Worm (Caenorhabditis elegans) whole organism, early embryonic: ENCODE results near the gene srh-244.
"Not testable (repeated sequence)": the region's sequence is repeated elsewhere in the genome, so short reads cannot be mapped to it uniquely, and the experiment has no call there.

Experiments used
- B0310.2 ChIP-seq: sonication (generic microtip); optimal IDR thresholded peaks from 2 replicates; lab custom pipeline; 2016; ENCODE audit warnings: mild to moderate bottlenecking, missing genetic modification characterization, missing compliant biosample characterization
- F13C5.2 ChIP-seq: sonication (generic microtip); optimal IDR thresholded peaks from 2 replicates; lab custom pipeline; 2017; ENCODE audit warnings: mild to moderate bottlenecking, missing genetic modification characterization, inconsistent platforms, missing compliant biosample characterization
- aly-1 ChIP-seq: sonication (generic microtip); optimal IDR thresholded peaks from 2 replicates; lab custom pipeline; 2016; ENCODE audit warnings: missing genetic modification characterization, missing compliant biosample characterization
- ama-1 ChIP-seq: fragments of 150-350 bp; optimal IDR thresholded peaks from 2 replicates; lab custom pipeline; 2014
- ceh-13 ChIP-seq: fragments of 200-800 bp; sonication (Bioruptor generic); optimal IDR thresholded peaks from 2 replicates; lab custom pipeline; 2018; ENCODE audit warnings: mild to moderate bottlenecking, missing genetic modification characterization, missing compliant biosample characterization
- ceh-36 ChIP-seq: sonication (generic microtip); optimal IDR thresholded peaks from 2 replicates; lab custom pipeline; 2016; ENCODE audit warnings: missing genetic modification characterization, inconsistent platforms, missing compliant biosample characterization
- ets-7 ChIP-seq: sonication (generic microtip); optimal IDR thresholded peaks from 2 replicates; lab custom pipeline; 2016; ENCODE audit warnings: missing genotype, missing genetic modification characterization, missing compliant biosample characterization
- flt-1 ChIP-seq: fragments of 200-800 bp; sonication (Bioruptor generic); IDR thresholded peaks from 2 replicates; pipeline ENCODE4 v1.3.6; 2022; ENCODE audit warnings: missing genetic modification characterization, missing compliant biosample characterization
- hmbx-1 ChIP-seq: sonication (generic microtip); optimal IDR thresholded peaks from 2 replicates; lab custom pipeline; 2016; ENCODE audit warnings: mild to moderate bottlenecking, missing genetic modification characterization, missing compliant biosample characterization
- hmg-4 ChIP-seq: fragments of 200-800 bp; sonication (Bioruptor generic); optimal IDR thresholded peaks from 2 replicates; lab custom pipeline; 2018; ENCODE audit warnings: mild to moderate bottlenecking, missing genetic modification characterization, missing compliant biosample characterization
- hnd-1 ChIP-seq: sonication (generic microtip); optimal IDR thresholded peaks from 2 replicates; lab custom pipeline; 2016; ENCODE audit warnings: missing genetic modification characterization, missing compliant biosample characterization
- pes-1 ChIP-seq: fragments of 200-800 bp; sonication (Bioruptor generic); IDR thresholded peaks from 2 replicates; pipeline ENCODE4 v1.3.6; 2022; ENCODE audit warnings: missing genetic modification reagents, missing genetic modification characterization, missing compliant biosample characterization
- scrt-1 ChIP-seq: fragments of 200-800 bp; sonication (Bioruptor generic); IDR thresholded peaks from 2 replicates; pipeline ENCODE4 v1.3.6; 2022; ENCODE audit warnings: missing genetic modification characterization, missing compliant biosample characterization
- sea-1 ChIP-seq: fragments of 200-800 bp; sonication (Bioruptor generic); conservative IDR thresholded peaks from 2 replicates; pipeline ENCODE4 v1.3.6; 2022; ENCODE audit warnings: missing genetic modification characterization, missing compliant biosample characterization
- tbx-11 ChIP-seq: fragments of 200-800 bp; sonication (Bioruptor generic); IDR thresholded peaks from 2 replicates; pipeline ENCODE4 v1.3.6; 2022; ENCODE audit warnings: missing genetic modification characterization, missing compliant biosample characterization
- tbx-37 ChIP-seq: fragments of 200-800 bp; sonication (Bioruptor generic); conservative IDR thresholded peaks from 2 replicates; pipeline ENCODE4 v1.3.6; 2022; ENCODE audit warnings: missing genetic modification reagents, missing genetic modification characterization, missing compliant biosample characterization
- tra-4 ChIP-seq: sonication (generic microtip); optimal IDR thresholded peaks from 2 replicates; lab custom pipeline; 2017; ENCODE audit warnings: missing genetic modification characterization, missing compliant biosample characterization

Gene srh-244

DNA sequence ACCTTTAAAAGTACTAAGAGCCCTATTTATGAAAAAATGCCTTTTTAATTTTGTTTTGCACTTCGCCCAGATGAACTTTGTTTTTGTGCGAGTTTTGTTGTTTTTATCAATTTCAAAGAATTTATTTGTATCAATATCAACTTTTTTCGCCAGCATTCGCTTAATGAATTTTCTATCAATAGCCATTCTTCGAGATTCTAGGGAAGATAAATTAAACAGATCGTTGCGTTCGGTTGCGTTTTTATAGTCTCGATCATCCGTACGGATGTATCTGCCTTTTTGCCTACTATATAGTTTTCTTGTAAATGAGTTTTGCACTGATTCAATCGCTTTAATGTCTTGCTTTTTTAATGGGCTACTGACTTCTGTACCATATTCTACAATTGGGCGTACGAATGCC, 1.9 kb downstream of the srh-244 start, which contains the start of gene nhr-147:
nhr-147 (plus strand) TSS at position 301 of the 400 bp plus-strand sequence.
- not testable (repeated sequence) for TF ChIP-seq flt-1 (GFP tag; lab: Robert Waterston, UW); hnd-1; ceh-36 (tag; lab: Kevin White, UChicago)

DNA sequence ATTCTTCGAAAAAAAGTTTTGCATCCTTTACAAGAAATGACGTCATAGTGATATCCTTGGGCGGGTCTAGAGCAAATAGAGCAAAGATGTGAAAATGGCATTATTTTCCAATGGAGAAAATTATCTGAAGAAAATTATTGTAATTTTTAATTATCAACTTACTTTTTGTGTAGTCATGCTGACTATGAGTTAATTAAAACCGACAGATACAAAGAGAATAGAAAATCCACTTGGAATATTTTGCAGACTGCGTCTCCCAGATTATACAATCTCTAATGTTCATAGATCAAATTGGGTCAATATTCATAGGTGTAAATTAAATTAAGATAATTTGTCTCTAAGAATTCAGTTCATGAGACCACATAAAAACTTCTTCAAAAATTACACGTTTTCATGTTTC, 5.9 kb downstream of the srh-244 start, which contains the start of gene nhr-149:
nhr-149 (minus strand) TSS at position 101 of the 400 bp plus-strand sequence.
- no peak for TF ChIP-seq hmbx-1 (tag; lab: Kevin White, UChicago)
- no peak for TF ChIP-seq flt-1 (GFP tag; lab: Robert Waterston, UW)
- TF ChIP-seq ama-1 (lab: Kevin White, UChicago) = no peak
- no peak for TF ChIP-seq sea-1
- TF ChIP-seq ceh-13 (GFP tag; lab: Kevin White, UChicago) = no peak
- TF ChIP-seq B0310.2 (tag; lab: Kevin White, UChicago) = no peak
- TF ChIP-seq scrt-1 (GFP tag; lab: Robert Waterston, UW) = no peak
- no peak for TF ChIP-seq ceh-36 (tag; lab: Kevin White, UChicago)
- no peak for TF ChIP-seq ets-7 (tag; lab: Kevin White, UChicago)

DNA sequence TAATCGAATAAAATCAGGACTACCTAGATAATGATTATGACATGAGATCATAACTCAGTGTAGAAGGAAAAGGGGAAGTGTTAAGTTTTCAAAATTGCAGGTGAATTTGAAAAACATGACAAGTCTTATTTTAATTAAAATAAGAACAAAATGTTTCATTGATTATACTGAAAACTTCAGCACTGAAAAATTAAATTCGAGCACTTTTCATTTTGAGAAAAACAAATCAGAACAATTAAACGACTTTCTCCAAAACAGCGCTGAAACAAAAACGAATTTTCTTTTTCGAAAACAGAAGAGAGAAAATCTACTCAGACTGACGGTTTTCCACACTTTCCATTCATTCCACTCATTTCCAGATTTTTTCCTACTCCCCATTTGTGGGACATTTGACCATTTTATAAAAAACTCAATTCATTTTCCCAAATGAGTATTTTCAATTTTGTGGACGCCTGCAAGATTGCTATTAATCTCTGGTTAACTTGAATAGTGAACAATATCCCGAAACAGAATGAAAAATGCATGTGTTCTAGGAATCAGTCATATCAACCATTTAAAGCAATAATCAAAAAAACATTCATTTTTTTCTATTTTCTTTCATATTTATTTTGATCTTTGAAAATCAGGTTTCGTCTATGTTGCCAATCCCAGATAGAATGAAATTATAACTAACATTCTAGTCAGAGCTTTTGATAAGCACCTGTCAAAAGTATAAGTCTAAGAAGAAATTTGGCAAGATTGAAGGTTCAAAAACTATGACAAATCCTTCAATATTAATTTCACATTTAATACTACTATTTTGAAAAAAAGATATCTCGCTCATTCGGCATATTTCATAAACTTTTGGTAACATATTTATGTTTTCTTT, 8.8 kb downstream of the srh-244 start, which contains the start of the genes srh-231 and srh-275:
srh-231 (minus strand) TSS at position 51 of the 868 bp plus-strand sequence.
srh-275 (plus strand) TSS at position 818 of the 868 bp plus-strand sequence.
- TF ChIP-seq tbx-37 (GFP tag; lab: Robert Waterston, UW) = no peak
- no peak for TF ChIP-seq pes-1 (GFP tag; lab: Robert Waterston, UW)
- TF ChIP-seq ceh-36 (tag; lab: Kevin White, UChicago) = no peak
- TF ChIP-seq flt-1 (GFP tag; lab: Robert Waterston, UW) = no peak
- no peak for TF ChIP-seq hmg-4 (GFP tag; lab: Kevin White, UChicago)
- no peak for TF ChIP-seq B0310.2 (tag; lab: Kevin White, UChicago)
- no peak for TF ChIP-seq ets-7 (tag; lab: Kevin White, UChicago)
- TF ChIP-seq aly-1 (tag; lab: Kevin White, UChicago) = no peak
- TF ChIP-seq tra-4 (tag; lab: Kevin White, UChicago) = no peak
- no peak for TF ChIP-seq ceh-13 (GFP tag; lab: Kevin White, UChicago)
- no peak for TF ChIP-seq scrt-1 (GFP tag; lab: Robert Waterston, UW)
- no peak for TF ChIP-seq tbx-11 (GFP tag; lab: Robert Waterston, UW)
- no peak for TF ChIP-seq hmbx-1 (tag; lab: Kevin White, UChicago)
- TF ChIP-seq hnd-1 = no peak

DNA sequence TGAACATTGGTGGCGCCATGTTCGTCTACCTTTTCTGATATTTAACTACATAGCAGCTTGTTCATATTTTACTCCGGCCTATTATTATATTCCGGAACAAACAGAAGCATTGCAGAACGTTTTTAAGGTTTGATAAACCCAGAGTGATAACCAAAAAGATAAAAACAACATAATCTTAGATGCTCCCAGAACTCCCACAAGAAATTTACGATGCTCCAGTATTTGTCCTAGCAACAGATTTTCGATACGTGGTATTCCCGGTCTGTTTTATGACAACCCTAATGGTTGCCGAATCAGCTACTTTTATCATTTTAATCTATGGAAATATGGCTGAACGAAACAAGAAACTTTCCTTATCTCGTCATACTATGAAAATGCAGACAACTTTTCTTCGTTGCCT, 10.0 kb downstream of the srh-244 start:
- TF ChIP-seq ceh-36 (tag; lab: Kevin White, UChicago) (no peak), sea-1 (no peak), ceh-13 (GFP tag; lab: Kevin White, UChicago) (no peak), hmbx-1 (tag; lab: Kevin White, UChicago) (no peak), ama-1 (lab: Kevin White, UChicago) (no peak), hmg-4 (GFP tag; lab: Kevin White, UChicago) (no peak), B0310.2 (tag; lab: Kevin White, UChicago) (no peak), tbx-11 (GFP tag; lab: Robert Waterston, UW) (no peak), pes-1 (GFP tag; lab: Robert Waterston, UW) (no peak), ets-7 (tag; lab: Kevin White, UChicago) (no peak), flt-1 (GFP tag; lab: Robert Waterston, UW) (no peak), aly-1 (tag; lab: Kevin White, UChicago) (no peak), hnd-1 (no peak), tbx-37 (GFP tag; lab: Robert Waterston, UW) (no peak)

DNA sequence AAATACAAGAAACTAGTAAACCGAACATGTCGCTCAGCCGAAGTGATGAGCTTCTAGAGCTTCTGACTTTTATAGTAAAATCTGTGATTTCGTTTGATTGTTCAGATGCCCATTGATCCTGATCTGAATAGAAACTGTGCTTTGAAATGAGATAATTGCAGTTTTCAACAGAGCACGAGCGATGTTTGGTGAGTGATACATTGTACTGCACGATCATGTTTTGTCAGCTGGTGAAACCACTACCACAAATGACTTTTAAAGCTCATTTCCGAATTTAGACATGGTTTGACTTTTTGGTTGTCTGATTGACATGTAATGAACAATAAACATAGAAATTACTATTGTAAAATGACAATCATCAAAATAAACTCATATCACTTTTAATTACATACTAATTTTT, 11.8 kb downstream of the srh-244 start, which contains the start of gene tag-293:
tag-293 (minus strand) TSS at position 101 of the 400 bp plus-strand sequence.
- TF ChIP-seq hnd-1 (no peak), aly-1 (tag; lab: Kevin White, UChicago) (no peak), F13C5.2 (no peak), scrt-1 (GFP tag; lab: Robert Waterston, UW) (no peak), ceh-36 (tag; lab: Kevin White, UChicago) (no peak), ama-1 (lab: Kevin White, UChicago) (no peak), hmbx-1 (tag; lab: Kevin White, UChicago) (no peak)

DNA sequence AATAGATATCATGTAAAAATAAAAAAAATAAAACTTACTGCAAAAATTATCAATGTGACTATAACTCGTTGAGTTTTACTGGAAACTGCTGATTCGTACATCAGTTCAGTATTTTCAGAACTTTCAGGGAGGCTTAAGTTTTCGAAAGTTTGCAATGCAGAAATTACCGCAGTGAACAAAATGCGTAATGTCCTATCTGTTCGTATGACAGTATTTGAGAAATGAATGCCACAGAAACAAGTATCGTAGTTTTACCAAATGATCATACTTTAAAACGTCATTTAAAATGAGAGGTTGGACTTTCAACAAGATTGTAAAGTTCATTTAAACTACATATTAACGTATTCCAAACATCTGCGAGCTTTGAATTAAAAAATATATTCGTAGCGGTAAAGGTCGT, 13.1 kb downstream of the srh-244 start, which contains the start of gene C03G6.21:
C03G6.21 (minus strand) TSS at position 101 of the 400 bp plus-strand sequence.
- TF ChIP-seq tbx-11 (GFP tag; lab: Robert Waterston, UW) = no peak
- no peak for TF ChIP-seq ets-7 (tag; lab: Kevin White, UChicago)
- no peak for TF ChIP-seq B0310.2 (tag; lab: Kevin White, UChicago)
- TF ChIP-seq hnd-1 = no peak
- no peak for TF ChIP-seq ceh-36 (tag; lab: Kevin White, UChicago)
- TF ChIP-seq F13C5.2 = no peak
- no peak for TF ChIP-seq tbx-37 (GFP tag; lab: Robert Waterston, UW)
- no peak for TF ChIP-seq scrt-1 (GFP tag; lab: Robert Waterston, UW)
- no peak for TF ChIP-seq flt-1 (GFP tag; lab: Robert Waterston, UW)
- TF ChIP-seq tra-4 (tag; lab: Kevin White, UChicago) = no peak
- no peak for TF ChIP-seq ama-1 (lab: Kevin White, UChicago)
- TF ChIP-seq hmg-4 (GFP tag; lab: Kevin White, UChicago) = no peak
- no peak for TF ChIP-seq aly-1 (tag; lab: Kevin White, UChicago)
- no peak for TF ChIP-seq hmbx-1 (tag; lab: Kevin White, UChicago)
- no peak for TF ChIP-seq sea-1

DNA sequence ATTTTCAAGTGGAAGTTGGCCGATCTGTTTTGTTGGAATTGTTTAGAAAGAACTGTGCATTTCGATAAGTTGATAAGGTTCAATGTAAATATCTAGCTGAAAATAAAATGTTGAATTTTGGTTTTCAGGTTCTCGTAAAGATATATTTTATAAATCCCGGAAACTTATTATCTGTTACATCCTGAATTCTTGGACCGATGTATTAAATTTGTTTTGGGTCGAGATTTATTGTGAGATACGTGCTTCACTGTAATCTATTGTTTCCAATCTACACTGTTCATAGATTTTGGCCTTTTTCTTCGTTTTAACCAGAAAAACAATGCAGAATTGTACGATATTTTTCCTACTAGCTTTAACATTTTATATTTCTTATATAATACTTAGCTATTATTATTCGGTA, 13.5 kb downstream of the srh-244 start, which contains the start of gene C03G6.6:
C03G6.6 (plus strand) TSS at position 301 of the 400 bp plus-strand sequence.
- TF ChIP-seq sea-1 = no peak
- no peak for TF ChIP-seq B0310.2 (tag; lab: Kevin White, UChicago)
- no peak for TF ChIP-seq F13C5.2
- no peak for TF ChIP-seq ama-1 (lab: Kevin White, UChicago)
- no peak for TF ChIP-seq tbx-11 (GFP tag; lab: Robert Waterston, UW)
- TF ChIP-seq scrt-1 (GFP tag; lab: Robert Waterston, UW) = no peak
- no peak for TF ChIP-seq hnd-1
- no peak for TF ChIP-seq hmbx-1 (tag; lab: Kevin White, UChicago)
- no peak for TF ChIP-seq ceh-36 (tag; lab: Kevin White, UChicago)
- TF ChIP-seq aly-1 (tag; lab: Kevin White, UChicago) = no peak
- no peak for TF ChIP-seq tra-4 (tag; lab: Kevin White, UChicago)
